Worm (Caenorhabditis elegans): Measurements from ENCODE around the gene C44C11.6.

DNA sequence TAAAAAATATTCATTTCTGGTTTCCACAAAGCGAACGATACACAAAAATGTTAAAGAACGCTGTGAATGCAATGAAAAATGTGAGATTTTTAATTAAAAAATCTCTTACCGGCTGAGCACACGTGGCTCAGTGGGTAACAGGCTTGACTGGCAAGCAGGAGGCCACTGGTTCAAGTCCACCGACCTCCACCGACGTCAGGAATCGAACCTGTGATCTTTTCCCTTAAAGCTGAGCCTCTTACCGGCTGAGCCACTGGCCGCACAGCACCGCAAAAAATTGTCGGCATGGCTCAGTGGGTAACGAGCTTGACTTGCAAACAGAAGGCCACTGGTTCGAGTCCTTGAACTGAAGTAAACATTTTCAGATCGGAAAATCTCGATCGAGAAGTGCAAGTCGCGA lies at the start of gene C44C11.6:
- TF ChIP-seq ces-1 (GFP tag; optimal IDR thresholded peaks at IDR 0.05) (no peak), snpc-4 (tag; optimal IDR thresholded peaks at IDR 0.05) (no peak), lin-1 (GFP tag; IDR thresholded peaks at IDR 0.05) (no peak), fkh-10 (GFP tag; optimal IDR thresholded peaks at IDR 0.05) (no peak)

All from whole organism, L4 larva.